Fruit fly (Drosophila melanogaster): ENCODE measurements around the gene RpL10.

Gene RpL10

dm6 chr3L:23095277-23095676 is at the start of gene RpL10:
RpL10 (minus strand) TSS chr3L:23095471.
- TF ChIP-seq CG8478 (optimal IDR thresholded peaks at IDR 0.05) = no peak
- no peak for TF ChIP-seq CTCF (optimal IDR thresholded peaks at IDR 0.05)

dm6 chr3L:23125736-23126135 is 30.5 kb upstream of the RpL10 start, which contains the start of gene CG33217:
CG33217 (plus strand) TSS chr3L:23126025.
- no peak for TF ChIP-seq CTCF (optimal IDR thresholded peaks at IDR 0.05)
- no peak for TF ChIP-seq CG8478 (optimal IDR thresholded peaks at IDR 0.05)

- TF ChIP-seq CTCF (optimal IDR thresholded peaks at IDR 0.05) (no peak), CG8478 (optimal IDR thresholded peaks at IDR 0.05) (no peak)
Observed at dm6 chr3L:23099394-23099977, 4.2 kb upstream of the RpL10 start.

dm6 chr3L:23096803-23097425 is 1.6 kb upstream of the RpL10 start, which contains the start of gene CkIIalpha:
CkIIalpha (plus strand) TSS chr3L:23097072.
- TF ChIP-seq CG8478 (optimal IDR thresholded peaks at IDR 0.05) (no peak), CTCF (optimal IDR thresholded peaks at IDR 0.05) (no peak)

dm6 chr3L:23088927-23089326 is 6.3 kb downstream of the RpL10 start:
- TF ChIP-seq CTCF (optimal IDR thresholded peaks at IDR 0.05) = no peak
- no peak for TF ChIP-seq CG8478 (optimal IDR thresholded peaks at IDR 0.05)

- TF ChIP-seq CTCF (optimal IDR thresholded peaks at IDR 0.05) (no peak), CG8478 (optimal IDR thresholded peaks at IDR 0.05) (no peak)
Observed at dm6 chr3L:23081256-23081655, 14.0 kb downstream of the RpL10 start.
